Worm (Caenorhabditis elegans): ENCODE data around the gene R03D7.2.

R03D7.2 gene

ce11 chrII:10915732-10916131, 19.3 kb downstream of the R03D7.2 start, which contains the start of gene F44F4.9:
TSS of gene F44F4.9 (minus strand) at chrII:10915832.
- TF ChIP-seq ZK337.2 (GFP tag; IDR thresholded peaks at IDR 0.05): no peak
- TF ChIP-seq madf-9 (GFP tag; conservative IDR thresholded peaks at IDR 0.05): no peak
- TF ChIP-seq set-16 (GFP tag; IDR thresholded peaks at IDR 0.05): no peak
- no peak for TF ChIP-seq tag-97 (GFP tag; IDR thresholded peaks at IDR 0.05)
- no peak for TF ChIP-seq unc-62 (GFP tag; optimal IDR thresholded peaks at IDR 0.05 in 1 of 2)
- TF ChIP-seq unc-62 (tag; optimal IDR thresholded peaks at IDR 0.05): no peak
- TF ChIP-seq F10B5.3 (tag; optimal IDR thresholded peaks at IDR 0.05): no peak
- TF ChIP-seq nhr-6 (tag; optimal IDR thresholded peaks at IDR 0.05): no peak
- no peak for TF ChIP-seq jun-1 (tag; optimal IDR thresholded peaks at IDR 0.05)
- TF ChIP-seq zip-11 (GFP tag; IDR thresholded peaks at IDR 0.05): no peak
- TF ChIP-seq zfp-3 (GFP tag; conservative IDR thresholded peaks at IDR 0.05): no peak
- no peak for TF ChIP-seq lin-1 (GFP tag; IDR thresholded peaks at IDR 0.05)
- TF ChIP-seq dve-1 (tag; optimal IDR thresholded peaks at IDR 0.05; ENCODE audit: insufficient read depth): no peak
- TF ChIP-seq dmd-9 (GFP tag; IDR thresholded peaks at IDR 0.05): no peak
- TF ChIP-seq T26A8.4 (GFP tag; IDR thresholded peaks at IDR 0.05): no peak
- TF ChIP-seq nhr-77 (tag; optimal IDR thresholded peaks at IDR 0.05): no peak
- TF ChIP-seq Y75B8A.6 (GFP tag; IDR thresholded peaks at IDR 0.05): no peak
- TF ChIP-seq zip-2 (tag; optimal IDR thresholded peaks at IDR 0.05): no peak
- no peak for TF ChIP-seq vab-7 (GFP tag; IDR thresholded peaks at IDR 0.05)
- TF ChIP-seq egl-43 (GFP tag; IDR thresholded peaks at IDR 0.05): no peak
- TF ChIP-seq daf-8 (GFP tag; IDR thresholded peaks at IDR 0.05): no peak

- TF ChIP-seq gei-8 (GFP tag; optimal IDR thresholded peaks at IDR 0.05) (no peak), mdl-1 (tag; optimal IDR thresholded peaks at IDR 0.05) (no peak), hlh-11 (tag; optimal IDR thresholded peaks at IDR 0.05) (no peak)
These were observed 20.6 kb downstream of the R03D7.2 start, which contains the start of gene F44F4.15 for ce11 chrII:10914366-10914765. TSS of gene F44F4.15 (plus strand) at chrII:10914666.

- TF ChIP-seq tag-97 (GFP tag; IDR thresholded peaks at IDR 0.05) (no peak), unc-62 (GFP tag; optimal IDR thresholded peaks at IDR 0.05 in 1 of 2) (peak in 1 of 2 experiments; percentile 96), unc-62 (tag; optimal IDR thresholded peaks at IDR 0.05) (no peak)
These were observed 22.0 kb downstream of the R03D7.2 start for ce11 chrII:10912995-10913394.

ce11 chrII:10910219-10910618, 24.8 kb downstream of the R03D7.2 start, which contains the start of gene sra-11:
TSS of gene sra-11 (minus strand) at chrII:10910319.
- TF ChIP-seq D1046.2 (GFP tag; IDR thresholded peaks at IDR 0.05) (no peak), egl-27 (tag; optimal IDR thresholded peaks at IDR 0.05) (no peak), daf-19 (GFP tag; conservative IDR thresholded peaks at IDR 0.05) (no peak), snpc-1.2 (GFP tag; IDR thresholded peaks at IDR 0.05) (no peak), arid-1 (GFP tag; conservative IDR thresholded peaks at IDR 0.05) (no peak), gei-8 (GFP tag; optimal IDR thresholded peaks at IDR 0.05) (no peak), zfp-2 (tag; optimal IDR thresholded peaks at IDR 0.05) (no peak), F26F4.8 (GFP tag; conservative IDR thresholded peaks at IDR 0.05) (no peak), saeg-2 (GFP tag; IDR thresholded peaks at IDR 0.05) (no peak), dmd-8 (GFP tag; IDR thresholded peaks at IDR 0.05) (no peak), snpc-4 (tag; optimal IDR thresholded peaks at IDR 0.05) (no peak), cey-2 (tag; optimal IDR thresholded peaks at IDR 0.05; ENCODE audit: borderline replicate concordance, insufficient read depth) (no peak), ceh-28 (tag; optimal IDR thresholded peaks at IDR 0.05) (no peak), lsy-2 (tag; optimal IDR thresholded peaks at IDR 0.05) (no peak), lir-3 (tag; optimal IDR thresholded peaks at IDR 0.05) (no peak), ceh-44 (GFP tag; IDR thresholded peaks at IDR 0.05) (no peak), sdz-12 (GFP tag; optimal IDR thresholded peaks at IDR 0.05) (no peak)
